Worm (Caenorhabditis elegans) whole organism, late embryonic: ENCODE results near the gene srv-11.

Experiments
- ama-1 ChIP-seq: fragments of 150-350 bp; optimal IDR thresholded peaks from 2 replicates; lab custom pipeline; 2014
- ceh-30 ChIP-seq: fragments of 150-350 bp; optimal IDR thresholded peaks from 2 replicates; lab custom pipeline; 2014; ENCODE audit warnings: missing biosample characterization, missing genetic modification characterization
- ets-4 ChIP-seq: sonication (generic microtip); optimal IDR thresholded peaks from 2 replicates; lab custom pipeline; 2016; ENCODE audit warnings: missing genetic modification characterization, missing compliant biosample characterization
- pqm-1 ChIP-seq: sonication (generic microtip); optimal IDR thresholded peaks from 2 replicates; lab custom pipeline; 2016; ENCODE audit warnings: missing genetic modification characterization, missing compliant biosample characterization
- rnt-1 ChIP-seq: sonication (generic microtip); optimal IDR thresholded peaks from 2 replicates; lab custom pipeline; 2016; ENCODE audit warnings: missing genetic modification characterization, missing compliant biosample characterization
- tbx-7 ChIP-seq: sonication (generic microtip); optimal IDR thresholded peaks from 2 replicates; lab custom pipeline; 2016; ENCODE audit warnings: missing genotype, missing genetic modification characterization, missing compliant biosample characterization
- unc-55 ChIP-seq: sonication (generic microtip); optimal IDR thresholded peaks from 2 replicates; lab custom pipeline; 2017; ENCODE audit warnings: missing biosample characterization, missing genetic modification reagents, missing genetic modification characterization

ce11 chrIV:16247131-16247530 is 25.7 kb upstream of the srv-11 start, which contains the start of gene F38C2.1:
- TF ChIP-seq ceh-30 (tag; lab: Kevin White, UChicago), result no peak
- no peak for TF ChIP-seq pqm-1 (tag; lab: Kevin White, UChicago)
- no peak for TF ChIP-seq ama-1
- TF ChIP-seq tbx-7 (tag; lab: Kevin White, UChicago), result no peak
- no peak for TF ChIP-seq rnt-1 (tag; lab: Kevin White, UChicago)
- no peak for TF ChIP-seq ets-4 (tag; lab: Kevin White, UChicago)
- TF ChIP-seq unc-55 (GFP tag; lab: Kevin White, UChicago), result no peak
